Fruit fly (Drosophila melanogaster): ENCODE measurements around the gene CG14947.

DNA sequence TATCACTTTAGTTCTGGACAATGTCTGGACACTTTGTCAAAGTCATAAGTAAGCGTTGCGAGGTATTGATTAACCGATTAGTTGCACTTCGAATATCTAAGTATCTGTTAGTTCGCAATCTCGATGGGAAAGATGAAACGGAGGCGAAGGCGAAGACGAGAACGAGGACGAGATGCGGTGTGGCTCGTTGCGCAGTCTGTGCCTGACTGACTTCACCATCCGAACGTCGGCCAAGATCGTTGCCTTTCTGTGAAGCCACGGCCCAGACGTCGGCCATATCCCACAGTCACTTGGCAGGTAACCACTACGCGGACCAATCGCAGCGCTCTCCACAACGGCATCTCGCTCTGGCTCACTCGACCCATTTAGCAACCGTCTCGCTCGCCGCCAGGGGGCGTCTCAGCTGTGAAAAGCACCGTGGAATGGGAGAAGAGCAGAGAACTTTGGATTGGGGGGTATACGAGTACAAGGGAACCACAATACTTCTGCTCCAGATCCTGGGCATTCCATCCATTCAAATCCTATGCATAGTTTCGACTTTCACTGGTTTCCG, 9.8 kb downstream of the CG14947 start, which contains the start of gene prd:
- no peak for TF ChIP-seq CG8478 (optimal IDR thresholded peaks at IDR 0.05)
- TF ChIP-seq Dll (optimal IDR thresholded peaks at IDR 0.05) = no peak
- TF ChIP-seq pan (optimal IDR thresholded peaks at IDR 0.05) = no peak
